Worm (Caenorhabditis elegans) whole organism, young adult: ENCODE measurements around the gene Y54G11A.19.
"Not testable (repeated sequence)": the region's sequence is repeated elsewhere in the genome, so short reads cannot be mapped to it uniquely, and the experiment has no call there.

Experiments used
- B0019.2 ChIP-seq: fragments of 200-800 bp; sonication (Bioruptor generic); conservative IDR thresholded peaks from 2 replicates; pipeline ENCODE4 v1.3.6; 2022; ENCODE audit warnings: missing genetic modification reagents, missing genetic modification characterization, missing compliant biosample characterization
- D2030.7 ChIP-seq: fragments of 200-800 bp; sonication (Bioruptor generic); IDR thresholded peaks from 2 replicates; pipeline ENCODE4 v1.3.6; 2022; ENCODE audit warnings: missing genetic modification reagents, missing genetic modification characterization, missing compliant biosample characterization
- F10E7.11 ChIP-seq: sonication (generic microtip); optimal IDR thresholded peaks from 2 replicates; lab custom pipeline; 2017; ENCODE audit warnings: mild to moderate bottlenecking, missing genetic modification characterization, moderate library complexity, missing compliant biosample characterization
- F22D6.2 ChIP-seq: sonication (generic microtip); optimal IDR thresholded peaks from 2 replicates; lab custom pipeline; 2016; ENCODE audit warnings: mild to moderate bottlenecking, missing genetic modification characterization, missing compliant biosample characterization
- F37B4.10 ChIP-seq: fragments of 200-800 bp; sonication (Bioruptor generic); IDR thresholded peaks from 2 replicates; pipeline ENCODE4 v1.3.6; 2022; ENCODE audit warnings: missing genetic modification characterization, missing compliant biosample characterization
- K11D2.4 ChIP-seq: fragments of 200-800 bp; sonication (Bioruptor generic); IDR thresholded peaks from 2 replicates; pipeline ENCODE4 v1.3.6; 2022; ENCODE audit warnings: missing genetic modification reagents, missing genetic modification characterization, missing compliant biosample characterization
- Y53G8AR.9 ChIP-seq: fragments of 200-800 bp; sonication (Bioruptor generic); conservative IDR thresholded peaks from 2 replicates; pipeline ENCODE4 v1.3.6; 2022; ENCODE audit warnings: missing genetic modification reagents, missing genetic modification characterization, missing compliant biosample characterization
- Y79H2A.3 ChIP-seq: fragments of 200-800 bp; sonication (Bioruptor generic); conservative IDR thresholded peaks from 2 replicates; pipeline ENCODE4 v1.3.6; 2022; ENCODE audit warnings: missing genetic modification reagents, missing genetic modification characterization, missing compliant biosample characterization
- ZK185.1 ChIP-seq: sonication (generic microtip); optimal IDR thresholded peaks from 2 replicates; lab custom pipeline; 2016; ENCODE audit warnings: mild to moderate bottlenecking, missing genetic modification characterization, missing compliant biosample characterization; ENCODE audit not compliant: poor library complexity, severe bottlenecking
- aptf-3 ChIP-seq: fragments of 200-800 bp; sonication (Bioruptor generic); IDR thresholded peaks from 2 replicates; pipeline ENCODE4 v1.3.6; 2022; ENCODE audit warnings: missing genetic modification characterization, missing compliant biosample characterization
- atf-7 ChIP-seq: sonication (generic microtip); optimal IDR thresholded peaks from 2 replicates; lab custom pipeline; 2017; ENCODE audit warnings: mild to moderate bottlenecking, missing genetic modification characterization, missing compliant biosample characterization
- attf-5 ChIP-seq: fragments of 200-800 bp; sonication (Bioruptor generic); optimal IDR thresholded peaks from 2 replicates; lab custom pipeline; 2018; ENCODE audit warnings: mild to moderate bottlenecking, missing genetic modification characterization, missing compliant biosample characterization
- bed-1 ChIP-seq: fragments of 200-800 bp; sonication (Bioruptor generic); IDR thresholded peaks from 2 replicates; pipeline ENCODE4 v1.3.6; 2022; ENCODE audit warnings: missing genetic modification reagents, missing genetic modification characterization, missing compliant biosample characterization
- cebp-1 ChIP-seq, 2 experiments: fragments of 200-800 bp in 1 of 2; sonication (Bioruptor generic) in 1 of 2; sonication (generic microtip) in 1 of 2; IDR thresholded peaks in 1 of 2; optimal IDR thresholded peaks in 1 of 2; 2 replicates each; pipeline versions ENCODE4 v1.3.6 to Lab custom; 2017 to 2022; ENCODE audit warnings: missing compliant biosample characterization in 2 of 2, missing genetic modification characterization in 2 of 2, mild to moderate bottlenecking in 1 of 2, missing genetic modification reagents in 1 of 2, moderate library complexity in 1 of 2
- ceh-79 ChIP-seq: sonication (generic microtip); optimal IDR thresholded peaks from 2 replicates; lab custom pipeline; 2017; ENCODE audit warnings: mild to moderate bottlenecking, missing genetic modification characterization, missing compliant biosample characterization
- ceh-91 ChIP-seq: fragments of 200-800 bp; sonication (Bioruptor generic); IDR thresholded peaks from 2 replicates; pipeline ENCODE4 v1.3.6; 2022; ENCODE audit warnings: missing genetic modification reagents, missing genetic modification characterization, missing compliant biosample characterization
- dpff-1 ChIP-seq: sonication (generic microtip); optimal IDR thresholded peaks from 2 replicates; lab custom pipeline; 2017; ENCODE audit warnings: mild to moderate bottlenecking, missing genetic modification characterization, missing compliant biosample characterization
- dpl-1 ChIP-seq: fragments of 150-350 bp; optimal IDR thresholded peaks from 2 replicates; lab custom pipeline; 2014; ENCODE audit warnings: missing biosample characterization, missing genetic modification reagents, missing genetic modification characterization
- efl-1 ChIP-seq: fragments of 150-350 bp; optimal IDR thresholded peaks from 2 replicates; lab custom pipeline; 2014; ENCODE audit warnings: missing biosample characterization, missing genetic modification reagents, missing genetic modification characterization
- egl-18 ChIP-seq: fragments of 200-800 bp; sonication (Bioruptor generic); IDR thresholded peaks from 2 replicates; pipeline ENCODE4 v1.3.6; 2022; ENCODE audit warnings: missing genetic modification reagents, missing genetic modification characterization, missing compliant biosample characterization
- egrh-3 ChIP-seq: fragments of 200-800 bp; sonication (Bioruptor generic); IDR thresholded peaks from 2 replicates; pipeline ENCODE4 v1.3.6; 2022; ENCODE audit warnings: missing genetic modification reagents, missing genetic modification characterization, missing compliant biosample characterization
- hmg-1.2 ChIP-seq: fragments of 200-800 bp; sonication (Bioruptor generic); IDR thresholded peaks from 2 replicates; pipeline ENCODE4 v1.3.6; 2022; ENCODE audit warnings: missing genetic modification reagents, missing genetic modification characterization, missing compliant biosample characterization
- lin-26 ChIP-seq: fragments of 200-800 bp; sonication (Bioruptor generic); IDR thresholded peaks from 2 replicates; pipeline ENCODE4 v1.3.6; 2022; ENCODE audit warnings: missing genetic modification reagents, missing genetic modification characterization, missing compliant biosample characterization
- lin-40 ChIP-seq: sonication (generic microtip); optimal IDR thresholded peaks from 2 replicates; lab custom pipeline; 2016; ENCODE audit warnings: missing genetic modification characterization, mild to moderate bottlenecking, missing compliant biosample characterization, missing genotype, missing genetic modification reagents
- mcd-1 ChIP-seq: fragments of 200-800 bp; sonication (Bioruptor generic); IDR thresholded peaks from 2 replicates; pipeline ENCODE4 v1.3.6; 2022; ENCODE audit warnings: missing genetic modification reagents, missing genetic modification characterization, missing compliant biosample characterization
- nhr-80 ChIP-seq: sonication (generic microtip); optimal IDR thresholded peaks from 2 replicates; lab custom pipeline; 2016; ENCODE audit warnings: missing genetic modification characterization, missing compliant biosample characterization
- nhr-90 ChIP-seq: sonication (generic microtip); optimal IDR thresholded peaks from 2 replicates; lab custom pipeline; 2016; ENCODE audit warnings: missing genotype, mild to moderate bottlenecking, missing genetic modification characterization, missing compliant biosample characterization
- pbrm-1 ChIP-seq: fragments of 200-800 bp; sonication (Bioruptor generic); IDR thresholded peaks from 2 replicates; pipeline ENCODE4 v1.3.6; 2022; ENCODE audit warnings: missing genetic modification reagents, missing genetic modification characterization, missing compliant biosample characterization
- pha-4 ChIP-seq: fragments of 150-350 bp; sonication (generic microtip); optimal IDR thresholded peaks from 2 replicates; lab custom pipeline; 2014; ENCODE audit warnings: missing biosample characterization, missing genetic modification reagents, missing genetic modification characterization
- rec-8 ChIP-seq, 2 experiments: sonication (generic microtip); optimal IDR thresholded peaks; 2 replicates each; lab custom pipeline; 2016; ENCODE audit warnings: mild to moderate bottlenecking in 2 of 2, missing genetic modification characterization in 2 of 2, missing genetic modification reagents in 2 of 2, missing genotype in 2 of 2, missing biosample characterization in 1 of 2, missing compliant biosample characterization in 1 of 2, moderate library complexity in 1 of 2
- sdz-38 ChIP-seq: sonication (generic microtip); optimal IDR thresholded peaks from 2 replicates; lab custom pipeline; 2016; ENCODE audit warnings: missing genotype, missing genetic modification characterization, missing compliant biosample characterization
- snpc-1.3 ChIP-seq: sonication (generic microtip); optimal IDR thresholded peaks from 2 replicates; lab custom pipeline; 2017; ENCODE audit warnings: missing genetic modification characterization, mild to moderate bottlenecking, missing compliant biosample characterization, antibody characterized with exemption, moderate library complexity, missing genotype, missing genetic modification reagents; ENCODE audit not compliant: insufficient read depth
- snpc-3.4 ChIP-seq: sonication (generic microtip); optimal IDR thresholded peaks from 2 replicates; lab custom pipeline; 2017; ENCODE audit warnings: missing genetic modification characterization, mild to moderate bottlenecking, missing compliant biosample characterization, antibody characterized with exemption, moderate library complexity, missing genotype, missing genetic modification reagents
- snpc-4 ChIP-seq, 5 experiments: fragments of 150-350 bp in 1 of 5; sonication (generic microtip) in 4 of 5; optimal IDR thresholded peaks; 2 replicates each; lab custom pipeline; 2014 to 2018; ENCODE audit warnings: missing genetic modification characterization in 5 of 5, missing biosample characterization in 3 of 5, antibody characterized with exemption in 2 of 5, mild to moderate bottlenecking in 2 of 5, missing compliant biosample characterization in 2 of 5, missing genotype in 2 of 5, moderate library complexity in 2 of 5, missing genetic modification reagents in 1 of 5
- tbp1 ChIP-seq: fragments of 200-800 bp; sonication (Bioruptor generic); optimal IDR thresholded peaks from 2 replicates; lab custom pipeline; 2018; ENCODE audit warnings: mild to moderate bottlenecking, missing genetic modification characterization, missing compliant biosample characterization
- tlf-1 ChIP-seq: fragments of 200-800 bp; sonication (Bioruptor generic); optimal IDR thresholded peaks from 2 replicates; lab custom pipeline; 2018; ENCODE audit warnings: mild to moderate bottlenecking, missing genetic modification characterization, missing compliant biosample characterization
- zfh-2 ChIP-seq: fragments of 200-800 bp; sonication (Bioruptor generic); conservative IDR thresholded peaks from 2 replicates; pipeline ENCODE4 v1.3.6; 2022; ENCODE audit warnings: missing genetic modification reagents, missing genetic modification characterization, missing compliant biosample characterization

The Y54G11A.19 gene

ce11 chrII:14256779-14257178, at the start of gene Y54G11A.19:
Gene Y54G11A.19, minus strand, starts transcription at chrII:14256879.
- TF ChIP-seq F10E7.11 (tag; lab: Kevin White, UChicago) (no peak), bed-1 (GFP tag; lab: Robert Waterston, UW) (no peak), snpc-1.3 (tag; lab: Kevin White, UChicago) (no peak), egl-18 (no peak), attf-5 (GFP tag; lab: Kevin White, UChicago) (no peak), egrh-3 (no peak), ceh-91 (GFP tag; lab: Robert Waterston, UW) (no peak), F22D6.2 (tag; lab: Kevin White, UChicago) (no peak), ceh-79 (tag; lab: Kevin White, UChicago) (no peak), atf-7 (tag; lab: Kevin White, UChicago) (no peak), efl-1 (no peak), B0019.2 (no peak), tbp1 (no peak), K11D2.4 (no peak)
- TF ChIP-seq, all 124 proteins: peak for 0

- not testable (repeated sequence) for TF ChIP-seq egl-18; mcd-1; tlf-1 (GFP tag; lab: Kevin White, UChicago)
- TF ChIP-seq, all 124 proteins: peak for 0; not testable (repeated sequence) for 124
Observed at ce11 chrII:14306160-14306559, 49.5 kb upstream of the Y54G11A.19 start, which contains the start of gene ctl-1. Gene ctl-1, minus strand, starts transcription at chrII:14306260.

- not testable (repeated sequence) for TF ChIP-seq Y79H2A.3 (GFP tag; lab: Robert Waterston, UW); sdz-38; lin-26 (GFP tag; lab: Robert Waterston, UW)
Observed at ce11 chrII:14301927-14302326, 45.2 kb upstream of the Y54G11A.19 start, which contains the start of gene ctl-2. Gene ctl-2, minus strand, starts transcription at chrII:14302027.

- TF ChIP-seq zfh-2 = peak; percentile 36; the same call in 1 of the 2 replicates
- TF ChIP-seq aptf-3 (GFP tag; lab: Robert Waterston, UW) = no peak
- no peak for TF ChIP-seq cebp-1 (GFP tag; IDR thresholded peaks at IDR 0.05; lab: Robert Waterston, UW)
- TF ChIP-seq cebp-1 (tag; optimal IDR thresholded peaks at IDR 0.05; lab: Kevin White, UChicago) = peak; percentile 9
- 0 out of 2 replicates have a peak, but pooled peaks have one; percentile 8 for TF ChIP-seq mcd-1
- no peak for TF ChIP-seq nhr-90
- TF ChIP-seq dpff-1 = no peak
Observed at ce11 chrII:14299254-14299759, 42.6 kb upstream of the Y54G11A.19 start.

- not testable (repeated sequence) for TF ChIP-seq F37B4.10 (GFP tag; lab: Robert Waterston, UW); attf-5 (GFP tag; lab: Kevin White, UChicago); D2030.7
Observed at ce11 chrII:14297050-14297449, 40.4 kb upstream of the Y54G11A.19 start, which contains the start of gene Y54G11A.7. Gene Y54G11A.7, plus strand, starts transcription at chrII:14297305.

- TF ChIP-seq snpc-3.4 (tag; lab: Kevin White, UChicago) = no peak
- TF ChIP-seq nhr-80 = peak; percentile 76
- no peak for TF ChIP-seq pbrm-1 (GFP tag; lab: Robert Waterston, UW)
- peak; percentile 73; the same call in 1 of the 2 replicates for TF ChIP-seq hmg-1.2
- TF ChIP-seq cebp-1 (GFP tag; IDR thresholded peaks at IDR 0.05; lab: Robert Waterston, UW) = no peak
- TF ChIP-seq cebp-1 (tag; optimal IDR thresholded peaks at IDR 0.05; lab: Kevin White, UChicago) = peak; percentile 44
- peak; percentile 20 for TF ChIP-seq attf-5 (GFP tag; lab: Kevin White, UChicago)
- TF ChIP-seq F10E7.11 (tag; lab: Kevin White, UChicago) = no peak
- peak; percentile 34 for TF ChIP-seq pha-4 (tag; lab: Kevin White, UChicago)
- TF ChIP-seq lin-40 = peak; percentile 51
- no peak for TF ChIP-seq rec-8 (tag; optimal IDR thresholded peaks at IDR 0.05; lab: Kevin White, UChicago)
- no peak for TF ChIP-seq snpc-4 (GFP tag; optimal IDR thresholded peaks at IDR 0.05; lab: Kevin White, UChicago)
- TF ChIP-seq snpc-4 (tag; optimal IDR thresholded peaks at IDR 0.05; lab: Kevin White, UChicago) = peak in 2 of 4 experiments; percentile 20 to 35
- TF ChIP-seq Y53G8AR.9 (GFP tag; lab: Robert Waterston, UW) = no peak
- no peak for TF ChIP-seq dpl-1 (GFP tag; lab: Kevin White, UChicago)
- peak; percentile 5 for TF ChIP-seq ZK185.1 (tag; lab: Kevin White, UChicago)
- TF ChIP-seq egrh-3 = no peak
Observed at ce11 chrII:14296320-14296719, 39.6 kb upstream of the Y54G11A.19 start.
